Fruit fly (Drosophila melanogaster) whole organism, prepupa: ENCODE measurements around the gene CG15480.

Source experiments
- CG16779 ChIP-seq: fragments of 200-800 bp; sonication (Bioruptor generic); optimal IDR thresholded peaks from 3 replicates; lab custom pipeline; 2017; ENCODE audit warnings: missing biosample characterization, mild to moderate bottlenecking, missing genetic modification characterization
- CG32006 ChIP-seq: fragments of 200-800 bp; sonication (Bioruptor generic); optimal IDR thresholded peaks from 3 replicates; lab custom pipeline; 2017; ENCODE audit warnings: missing biosample characterization, mild to moderate bottlenecking, missing genetic modification characterization
- Eip93F ChIP-seq: fragments of 200-800 bp; sonication (Bioruptor generic); optimal IDR thresholded peaks from 2 replicates; lab custom pipeline; 2016; ENCODE audit warnings: missing biosample characterization, mild to moderate bottlenecking, missing genetic modification characterization
- fd59A ChIP-seq: fragments of 200-800 bp; sonication (Bioruptor generic); optimal IDR thresholded peaks from 2 replicates; lab custom pipeline; 2017; ENCODE audit warnings: missing biosample characterization, mild to moderate bottlenecking, missing genetic modification characterization, missing genetic modification reagents
- pdm3 ChIP-seq: fragments of 200-800 bp; sonication (Bioruptor generic); optimal IDR thresholded peaks from 3 replicates; lab custom pipeline; 2016; ENCODE audit warnings: missing biosample characterization, missing genetic modification characterization
- salr ChIP-seq, 2 experiments: fragments of 200-800 bp; sonication (Bioruptor generic); optimal IDR thresholded peaks; 3 replicates each; lab custom pipeline; 2016 to 2018; ENCODE audit warnings: missing biosample characterization in 2 of 2, missing genetic modification characterization in 2 of 2, mild to moderate bottlenecking in 1 of 2

dm6 chr2L:13222225-13222648 is 2.8 kb downstream of the CG15480 start, which contains the start of the genes Ski6 and CG16812:
- no peak for TF ChIP-seq CG16779 (tag; lab: Kevin White, UChicago)
- no peak for TF ChIP-seq salr (GFP tag; optimal IDR thresholded peaks at IDR 0.05; lab: Kevin White, UChicago)
- no peak for TF ChIP-seq Eip93F (GFP tag; lab: Kevin White, UChicago)
- TF ChIP-seq pdm3, result no peak
- TF ChIP-seq CG32006 (GFP tag; lab: Kevin White, UChicago), result no peak
- TF ChIP-seq fd59A (GFP tag; lab: Kevin White, UChicago), result no peak
